Fruit fly (Drosophila melanogaster) whole organism, wandering third instar larva: ENCODE data around the gene CG32750.
A peak's percentile ranks its signal among the peaks of the same experiment; 100 is the strongest.

Experiments used
- Hr78 ChIP-seq: fragments of >200 bp; optimal IDR thresholded peaks from 2 replicates; lab custom pipeline; 2017; ENCODE audit warnings: missing biosample characterization, missing genetic modification characterization
- Mio ChIP-seq: sonication (Bioruptor generic); optimal IDR thresholded peaks from 2 replicates; lab custom pipeline; 2016; ENCODE audit warnings: missing biosample characterization, missing genetic modification characterization
- OdsH ChIP-seq: fragments of 200-800 bp; sonication (Bioruptor generic); optimal IDR thresholded peaks from 2 replicates; lab custom pipeline; 2016; ENCODE audit warnings: missing biosample characterization, mild to moderate bottlenecking, missing genetic modification characterization
- Vsx2 ChIP-seq: fragments of 200-300, 225-300 bp; sonication (Bioruptor generic); optimal IDR thresholded peaks from 2 replicates; lab custom pipeline; 2018; ENCODE audit warnings: missing biosample characterization, missing genetic modification characterization; ENCODE audit not compliant: partially characterized antibody
- br ChIP-seq: fragments of 200-800 bp; sonication (Bioruptor generic); optimal IDR thresholded peaks from 2 replicates; lab custom pipeline; 2016; ENCODE audit warnings: missing biosample characterization, missing genetic modification characterization
- dmrt93B ChIP-seq: fragments of 200-800 bp; sonication (Bioruptor generic); optimal IDR thresholded peaks from 2 replicates; lab custom pipeline; 2018; ENCODE audit warnings: missing biosample characterization, mild to moderate bottlenecking, missing genetic modification characterization
- dsf ChIP-seq: sonication (Bioruptor generic); optimal IDR thresholded peaks from 2 replicates; lab custom pipeline; 2016; ENCODE audit warnings: missing biosample characterization, missing genetic modification characterization, borderline replicate concordance
- foxo ChIP-seq, 2 experiments: fragments of 200-800 bp; sonication (Bioruptor generic); optimal IDR thresholded peaks; 2 replicates in 1 of 2; 3 replicates in 1 of 2; lab custom pipeline; 2016 to 2017; ENCODE audit warnings: missing biosample characterization in 2 of 2, missing genetic modification characterization in 2 of 2
- h ChIP-seq: fragments of 200-800 bp; sonication (Bioruptor generic); optimal IDR thresholded peaks from 3 replicates; lab custom pipeline; 2016; ENCODE audit warnings: missing biosample characterization, mild to moderate bottlenecking, missing genetic modification characterization
- jim ChIP-seq: fragments of 175-275, 200-325 bp; sonication (Bioruptor generic); optimal IDR thresholded peaks from 2 replicates; lab custom pipeline; 2016; ENCODE audit warnings: missing biosample characterization, mild to moderate bottlenecking, missing genetic modification characterization
- psq ChIP-seq: fragments of 200-800 bp; sonication (Bioruptor generic); optimal IDR thresholded peaks from 3 replicates; lab custom pipeline; 2017; ENCODE audit warnings: missing biosample characterization, mild to moderate bottlenecking, missing genetic modification characterization, moderate library complexity
- sage ChIP-seq: fragments of 200-800 bp; sonication (Bioruptor generic); optimal IDR thresholded peaks from 2 replicates; lab custom pipeline; 2016; ENCODE audit warnings: missing biosample characterization, mild to moderate bottlenecking, missing genetic modification characterization

- TF ChIP-seq dmrt93B (GFP tag; lab: Kevin White, UChicago), result peak; percentile 83
- TF ChIP-seq psq (GFP tag; lab: Kevin White, UChicago), result peak; percentile 85
- peak; percentile 27 for TF ChIP-seq jim (GFP tag; lab: Kevin White, UChicago)
- TF ChIP-seq Vsx2, result no peak
- peak; percentile 83 for TF ChIP-seq sage (GFP tag; lab: Kevin White, UChicago)
- peak; percentile 33 for TF ChIP-seq Mio (GFP tag; lab: Kevin White, UChicago)
- TF ChIP-seq dsf (GFP tag; lab: Kevin White, UChicago), result no peak
- no peak for TF ChIP-seq Hr78 (GFP tag; lab: Kevin White, UChicago)
- TF ChIP-seq foxo (GFP tag; optimal IDR thresholded peaks at IDR 0.05; lab: Kevin White, UChicago), result peak in 1 of 2 experiments; percentile 91
- TF ChIP-seq h (GFP tag; lab: Kevin White, UChicago), result peak; percentile 88
- peak; percentile 84 for TF ChIP-seq br (GFP tag; lab: Kevin White, UChicago)
- peak; percentile 90 for TF ChIP-seq OdsH
Measured at dm6 chrX:6224225-6225190, 28.3 kb upstream of the CG32750 start, which contains the start of gene sqh.
